Worm (Caenorhabditis elegans): ENCODE measurements around the gene K02D10.4.

ce11 chrIII:8731973-8732372, 47.8 kb downstream of the K02D10.4 start:
- TF ChIP-seq dao-5 (tag; optimal IDR thresholded peaks at IDR 0.05), result no peak
- no peak for TF ChIP-seq him-1 (tag; optimal IDR thresholded peaks at IDR 0.05)
- no peak for TF ChIP-seq W03F9.2 (tag; optimal IDR thresholded peaks at IDR 0.05)
